Fruit fly (Drosophila melanogaster) whole organism, embryonic: Measurements from ENCODE around the gene Cks30A.

Experiments used
- CG18764 ChIP-seq: fragments of 200-800 bp; sonication (Bioruptor generic); optimal IDR thresholded peaks from 3 replicates; lab custom pipeline; 2016; ENCODE audit warnings: missing biosample characterization, missing genetic modification characterization
- CG4424 ChIP-seq: fragments of 200-800 bp; sonication (Bioruptor generic); optimal IDR thresholded peaks from 3 replicates; lab custom pipeline; 2016; ENCODE audit warnings: missing biosample characterization, missing genetic modification characterization
- CkIIα-i1 ChIP-seq: fragments of 200-800 bp; sonication (Bioruptor generic); IDR thresholded peaks from 2 replicates; pipeline ENCODE4 v1.3.6; 2022; ENCODE audit warnings: missing biosample characterization, missing genetic modification characterization
- dimm ChIP-seq: fragments of 200-800 bp; sonication (Bioruptor generic); IDR thresholded peaks from 2 replicates; pipeline ENCODE4 v1.3.6; 2022; ENCODE audit warnings: missing biosample characterization, missing genetic modification characterization
- kay ChIP-seq: fragments of 200-800 bp; sonication (Bioruptor generic); optimal IDR thresholded peaks from 2 replicates; lab custom pipeline; 2016; ENCODE audit warnings: missing biosample characterization, missing genetic modification characterization

dm6 chr2L:9341960-9342359, 11.4 kb downstream of the Cks30A start:
- TF ChIP-seq kay (GFP tag; lab: Kevin White, UChicago) (no peak), dimm (no peak), CG4424 (GFP tag; lab: Kevin White, UChicago) (no peak), CG18764 (GFP tag; lab: Kevin White, UChicago) (no peak), CkIIα-i1 (GFP tag; lab: Robert Waterston, UW) (no peak)
